Fruit fly (Drosophila melanogaster): Measurements from ENCODE around the gene CG31810.

Gene CG31810

DNA sequence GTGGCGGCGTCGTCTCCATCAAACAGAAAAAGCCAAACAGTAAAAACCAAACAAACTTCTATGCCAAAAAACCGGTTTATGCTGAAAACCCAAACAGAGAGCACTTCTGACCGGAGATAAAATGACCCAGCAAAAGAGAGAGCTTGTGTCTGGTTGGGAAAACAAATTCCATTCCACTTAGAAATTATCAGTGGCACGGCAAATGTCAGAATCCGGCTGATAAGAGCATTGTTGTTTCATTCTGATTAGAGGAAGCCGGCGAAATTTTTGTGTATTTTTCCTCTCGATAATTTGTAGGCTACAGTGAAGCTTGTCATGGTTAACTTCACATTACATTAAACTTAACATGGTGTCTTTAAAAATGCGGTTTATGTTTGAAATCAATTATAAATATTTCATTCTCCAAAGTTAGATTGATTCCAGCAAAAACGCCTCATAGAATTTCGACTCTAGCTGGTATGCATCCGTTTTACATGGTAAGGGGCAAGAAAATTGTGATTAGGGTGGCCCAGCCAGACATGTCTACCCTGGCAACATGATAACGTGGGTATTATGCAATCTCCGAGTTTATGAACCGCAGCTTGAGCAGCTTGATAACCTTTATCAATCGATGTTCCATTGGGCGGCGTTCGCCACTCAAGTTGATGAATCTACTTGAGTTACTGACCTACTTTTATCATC is 34.6 kb downstream of the CG31810 start (continued):
- peak; percentile 70 for TF ChIP-seq Rfx (GFP tag; IDR thresholded peaks at IDR 0.05)
- peak; percentile 13; the same call in 1 of the 2 replicates for TF ChIP-seq ranshi (GFP tag; IDR thresholded peaks at IDR 0.05)
- TF ChIP-seq shn (GFP tag; optimal IDR thresholded peaks at IDR 0.05): peak; percentile 38
- TF ChIP-seq CG13424 (tag; optimal IDR thresholded peaks at IDR 0.05): peak; percentile 0
- no peak for TF ChIP-seq CG5245 (GFP tag; optimal IDR thresholded peaks at IDR 0.05)
- peak; percentile 14 for TF ChIP-seq CG9727 (GFP tag; optimal IDR thresholded peaks at IDR 0.05)
- no peak; the same call in 1 of the 2 replicates for TF ChIP-seq CG6689 (GFP tag; IDR thresholded peaks at IDR 0.05)
- no peak for TF ChIP-seq CG9797 (GFP tag; optimal IDR thresholded peaks at IDR 0.05)
- no peak for TF ChIP-seq Drgx (GFP tag; IDR thresholded peaks at IDR 0.05)
- TF ChIP-seq CG8089 (GFP tag; optimal IDR thresholded peaks at IDR 0.05): no peak
- TF ChIP-seq mld (GFP tag; IDR thresholded peaks at IDR 0.05; ENCODE audit: partially characterized antibody): no peak
- TF ChIP-seq CG32772 (GFP tag; IDR thresholded peaks at IDR 0.05): no peak; the same call in 1 of the 2 replicates
- TF ChIP-seq CG1529 (GFP tag; optimal IDR thresholded peaks at IDR 0.05): no peak
- TF ChIP-seq pum (GFP tag; optimal IDR thresholded peaks at IDR 0.05): no peak
- 0 out of 2 replicates have a peak, but pooled peaks have one; percentile 30 for TF ChIP-seq seq (GFP tag; IDR thresholded peaks at IDR 0.05)
- TF ChIP-seq pros (GFP tag; optimal IDR thresholded peaks at IDR 0.05): no peak
- TF ChIP-seq fu2 (GFP tag; optimal IDR thresholded peaks at IDR 0.05): peak; percentile 21
- TF ChIP-seq vnd (GFP tag; IDR thresholded peaks at IDR 0.05; ENCODE audit: partially characterized antibody): no peak
- no peak for TF ChIP-seq trh (GFP tag; optimal IDR thresholded peaks at IDR 0.05)
- TF ChIP-seq CG8388 (GFP tag; optimal IDR thresholded peaks at IDR 0.05): peak; percentile 5
- TF ChIP-seq CG13624 (GFP tag; optimal IDR thresholded peaks at IDR 0.05): no peak
- no peak for TF ChIP-seq run (tag; optimal IDR thresholded peaks at IDR 0.05)
- TF ChIP-seq Fer1 (GFP tag; optimal IDR thresholded peaks at IDR 0.05): no peak
- no peak for TF ChIP-seq CG2875 (GFP tag; optimal IDR thresholded peaks at IDR 0.05)
- no peak for TF ChIP-seq CG32767 (GFP tag; IDR thresholded peaks at IDR 0.05)
- TF ChIP-seq HLH4C (GFP tag; IDR thresholded peaks at IDR 0.05; ENCODE audit: partially characterized antibody): no peak
- TF ChIP-seq E2f1 (GFP tag; IDR thresholded peaks at IDR 0.05): peak; percentile 26; the same call in 1 of the 2 replicates
- TF ChIP-seq sob (GFP tag; IDR thresholded peaks at IDR 0.05): peak; percentile 30; the same call in 1 of the 2 replicates

DNA sequence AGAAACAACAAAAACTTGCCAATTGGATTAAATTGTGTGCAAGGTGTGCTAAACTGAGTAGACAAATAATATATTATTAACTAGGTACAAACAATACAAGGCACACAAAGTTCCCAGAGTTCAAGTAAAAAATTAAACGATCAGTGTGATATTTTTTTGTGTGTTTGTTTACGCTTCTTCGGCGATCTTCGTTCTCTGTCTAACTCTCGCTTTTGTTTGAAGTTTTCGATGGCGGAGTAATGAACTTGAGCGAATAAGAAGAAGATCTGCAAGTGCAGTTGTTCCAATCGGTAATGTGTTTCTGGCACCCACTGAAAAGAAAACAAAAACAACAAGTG is 35.4 kb downstream of the CG31810 start:
- TF ChIP-seq vfl (GFP tag; optimal IDR thresholded peaks at IDR 0.05): no peak
- 0 out of 2 replicates have a peak, but pooled peaks have one; percentile 14 for TF ChIP-seq hbn (GFP tag; IDR thresholded peaks at IDR 0.05; ENCODE audit: partially characterized antibody)
- no peak for TF ChIP-seq CG4360 (GFP tag; IDR thresholded peaks at IDR 0.05)
- no peak for TF ChIP-seq CG18599 (GFP tag; optimal IDR thresholded peaks at IDR 0.05)
- no peak for TF ChIP-seq jumu (GFP tag; optimal IDR thresholded peaks at IDR 0.05)
- TF ChIP-seq kah (GFP tag; optimal IDR thresholded peaks at IDR 0.05): peak; percentile 42
- no peak for TF ChIP-seq CG8765 (GFP tag; IDR thresholded peaks at IDR 0.05)
- peak; percentile 95 for TF ChIP-seq Blimp-1 (GFP tag; optimal IDR thresholded peaks at IDR 0.05)
- no peak for TF ChIP-seq slbo (GFP tag; IDR thresholded peaks at IDR 0.05)
- peak; percentile 33 for TF ChIP-seq CG17385 (GFP tag; optimal IDR thresholded peaks at IDR 0.05)
- TF ChIP-seq Hmr (GFP tag; optimal IDR thresholded peaks at IDR 0.05): no peak
- TF ChIP-seq CG2712 (tag; optimal IDR thresholded peaks at IDR 0.05): no peak
- TF ChIP-seq CG12942 (GFP tag; optimal IDR thresholded peaks at IDR 0.05): no peak
- TF ChIP-seq Bgb (GFP tag; IDR thresholded peaks at IDR 0.05; ENCODE audit: partially characterized antibody): 0 out of 2 replicates have a peak, but pooled peaks have one; percentile 3
- no peak for TF ChIP-seq Fer1 (GFP tag; optimal IDR thresholded peaks at IDR 0.05)
- TF ChIP-seq CG34376 (GFP tag; optimal IDR thresholded peaks at IDR 0.05): no peak
- no peak for TF ChIP-seq CG9932 (GFP tag; IDR thresholded peaks at IDR 0.05)
- TF ChIP-seq Jarid2 (GFP tag; optimal IDR thresholded peaks at IDR 0.05): peak; percentile 84
